Worm (Caenorhabditis elegans): ENCODE measurements around the gene nhr-180.

- TF ChIP-seq ceh-9 (tag; optimal IDR thresholded peaks at IDR 0.05): no peak
- TF ChIP-seq fkh-10 (GFP tag; optimal IDR thresholded peaks at IDR 0.05): no peak
- no peak for TF ChIP-seq nhr-237 (tag; optimal IDR thresholded peaks at IDR 0.05)
- no peak for TF ChIP-seq lin-15B (tag; optimal IDR thresholded peaks at IDR 0.05)
- TF ChIP-seq nhr-12 (tag; optimal IDR thresholded peaks at IDR 0.05): no peak
- no peak for TF ChIP-seq elt-3 (tag; optimal IDR thresholded peaks at IDR 0.05)
- no peak for TF ChIP-seq nhr-25 (tag; optimal IDR thresholded peaks at IDR 0.05)
- TF ChIP-seq nfya-1 (tag; optimal IDR thresholded peaks at IDR 0.05; ENCODE audit: insufficient read depth): no peak
- TF ChIP-seq nhr-11 (tag; optimal IDR thresholded peaks at IDR 0.05): no peak
- TF ChIP-seq mml-1 (tag; optimal IDR thresholded peaks at IDR 0.05): no peak
- TF ChIP-seq ztf-11 (tag; optimal IDR thresholded peaks at IDR 0.05): no peak
- no peak for TF ChIP-seq egl-27 (tag; optimal IDR thresholded peaks at IDR 0.05)
Observed at ce11 chrV:689538-689937, 22.2 kb upstream of the nhr-180 start.
